Worm (Caenorhabditis elegans): ENCODE measurements around the gene noa-1.

ce11 chrII:13491254-13491889, 49.5 kb downstream of the noa-1 start, which contains the start of gene alh-7:
- TF ChIP-seq ama-1 (optimal IDR thresholded peaks at IDR 0.05) (no peak), tbx-11 (GFP tag; IDR thresholded peaks at IDR 0.05) (no peak), hmg-4 (GFP tag; optimal IDR thresholded peaks at IDR 0.05) (no peak), scrt-1 (GFP tag; IDR thresholded peaks at IDR 0.05) (no peak), B0310.2 (tag; optimal IDR thresholded peaks at IDR 0.05) (no peak), F13C5.2 (tag; optimal IDR thresholded peaks at IDR 0.05) (no peak), ets-7 (tag; optimal IDR thresholded peaks at IDR 0.05) (no peak)
